Worm (Caenorhabditis elegans) whole organism, late embryonic: ENCODE results near the gene Y7A5A.10.

Source experiments
- C08G9.2 ChIP-seq: sonication (generic microtip); optimal IDR thresholded peaks from 2 replicates; lab custom pipeline; 2016; ENCODE audit warnings: mild to moderate bottlenecking, missing genetic modification characterization, moderate library complexity, missing compliant biosample characterization
- C38D4.7 ChIP-seq: fragments of 200-800 bp; sonication (Bioruptor generic); optimal IDR thresholded peaks from 2 replicates; lab custom pipeline; 2018; ENCODE audit warnings: mild to moderate bottlenecking, missing genetic modification characterization, moderate library complexity, missing compliant biosample characterization
- F13H6.1 ChIP-seq: sonication (generic microtip); optimal IDR thresholded peaks from 2 replicates; lab custom pipeline; 2016; ENCODE audit warnings: missing genetic modification characterization, missing compliant biosample characterization
- T23F11.4 ChIP-seq: fragments of 200-800 bp; sonication (Bioruptor generic); optimal IDR thresholded peaks from 2 replicates; lab custom pipeline; 2018; ENCODE audit warnings: mild to moderate bottlenecking, missing genetic modification characterization, missing compliant biosample characterization
- Y22D7AL.16 ChIP-seq: sonication (generic microtip); optimal IDR thresholded peaks from 2 replicates; lab custom pipeline; 2016; ENCODE audit warnings: missing genetic modification characterization, missing compliant biosample characterization
- ceh-14 ChIP-seq: sonication (generic microtip); optimal IDR thresholded peaks from 2 replicates; lab custom pipeline; 2016; ENCODE audit warnings: missing genotype, missing genetic modification characterization, missing compliant biosample characterization
- ceh-18 ChIP-seq: sonication (generic microtip); optimal IDR thresholded peaks from 2 replicates; lab custom pipeline; 2016; ENCODE audit warnings: missing genetic modification characterization, missing compliant biosample characterization
- ceh-19 ChIP-seq: fragments of 200-800 bp; sonication (Bioruptor generic); optimal IDR thresholded peaks from 2 replicates; lab custom pipeline; 2018; ENCODE audit warnings: mild to moderate bottlenecking, missing genetic modification characterization, missing compliant biosample characterization
- ceh-2 ChIP-seq: sonication (generic microtip); optimal IDR thresholded peaks from 2 replicates; lab custom pipeline; 2016; ENCODE audit warnings: missing genotype, missing genetic modification characterization, missing compliant biosample characterization
- ceh-31 ChIP-seq: sonication (generic microtip); optimal IDR thresholded peaks from 2 replicates; lab custom pipeline; 2016; ENCODE audit warnings: missing genetic modification characterization, missing compliant biosample characterization
- ceh-34 ChIP-seq: sonication (generic microtip); optimal IDR thresholded peaks from 2 replicates; lab custom pipeline; 2016; ENCODE audit warnings: mild to moderate bottlenecking, missing genetic modification characterization, missing compliant biosample characterization
- ceh-45 ChIP-seq: fragments of 200-800 bp; sonication (Bioruptor generic); IDR thresholded peaks from 2 replicates; pipeline ENCODE4 v1.3.6; 2022; ENCODE audit warnings: missing genetic modification reagents, missing genetic modification characterization, missing compliant biosample characterization
- ceh-48 ChIP-seq: sonication (generic microtip); optimal IDR thresholded peaks from 2 replicates; lab custom pipeline; 2016; ENCODE audit warnings: missing genetic modification characterization, inconsistent platforms, missing compliant biosample characterization
- ceh-9 ChIP-seq: sonication (generic microtip); optimal IDR thresholded peaks from 2 replicates; lab custom pipeline; 2016; ENCODE audit warnings: mild to moderate bottlenecking, missing genetic modification characterization, inconsistent platforms, missing compliant biosample characterization
- dve-1 ChIP-seq: sonication (generic microtip); optimal IDR thresholded peaks from 2 replicates; lab custom pipeline; 2017; ENCODE audit warnings: antibody characterized with exemption, mild to moderate bottlenecking, missing genetic modification characterization, missing compliant biosample characterization
- elt-4 ChIP-seq: sonication (generic microtip); optimal IDR thresholded peaks from 2 replicates; lab custom pipeline; 2016; ENCODE audit warnings: missing genetic modification characterization, missing compliant biosample characterization
- ets-4 ChIP-seq: sonication (generic microtip); optimal IDR thresholded peaks from 2 replicates; lab custom pipeline; 2016; ENCODE audit warnings: missing genetic modification characterization, missing compliant biosample characterization
- fkh-10 ChIP-seq: fragments of 150-350 bp; optimal IDR thresholded peaks from 2 replicates; lab custom pipeline; 2014; ENCODE audit warnings: missing biosample characterization, missing genetic modification reagents, missing genetic modification characterization
- hlh-13 ChIP-seq: fragments of 200-800 bp; sonication (Bioruptor generic); optimal IDR thresholded peaks from 2 replicates; lab custom pipeline; 2018; ENCODE audit warnings: mild to moderate bottlenecking, missing genetic modification characterization, missing compliant biosample characterization
- hlh-30 ChIP-seq: sonication (generic microtip); optimal IDR thresholded peaks from 2 replicates; lab custom pipeline; 2017; ENCODE audit warnings: antibody characterized with exemption, missing genetic modification characterization, missing compliant biosample characterization; ENCODE audit not compliant: insufficient read depth
- lim-6 ChIP-seq: sonication (generic microtip); optimal IDR thresholded peaks from 2 replicates; lab custom pipeline; 2016; ENCODE audit warnings: missing genetic modification characterization, missing compliant biosample characterization
- lin-11 ChIP-seq: fragments of 200-800 bp; sonication (Bioruptor generic); optimal IDR thresholded peaks from 2 replicates; lab custom pipeline; 2018; ENCODE audit warnings: mild to moderate bottlenecking, missing genetic modification characterization, missing compliant biosample characterization
- nfya-1 ChIP-seq: sonication (generic microtip); optimal IDR thresholded peaks from 2 replicates; lab custom pipeline; 2017; ENCODE audit warnings: missing genetic modification characterization, mild to moderate bottlenecking, missing compliant biosample characterization, antibody characterized with exemption, moderate library complexity
- npax-4 ChIP-seq: sonication (generic microtip); optimal IDR thresholded peaks from 2 replicates; lab custom pipeline; 2016; ENCODE audit warnings: missing genetic modification characterization, missing compliant biosample characterization
- pag-3 ChIP-seq: sonication (generic microtip); optimal IDR thresholded peaks from 2 replicates; lab custom pipeline; 2016; ENCODE audit warnings: missing compliant biosample characterization, missing genetic modification characterization, borderline replicate concordance
- pat-9 ChIP-seq: fragments of 200-800 bp; sonication (Bioruptor generic); optimal IDR thresholded peaks from 2 replicates; lab custom pipeline; 2018; ENCODE audit warnings: mild to moderate bottlenecking, missing genetic modification characterization, moderate library complexity, missing compliant biosample characterization
- pha-4 ChIP-seq: fragments of 150-350 bp; optimal IDR thresholded peaks from 2 replicates; lab custom pipeline; 2018; ENCODE audit warnings: missing biosample characterization, missing genetic modification reagents, missing genetic modification characterization
- pqm-1 ChIP-seq: sonication (generic microtip); optimal IDR thresholded peaks from 2 replicates; lab custom pipeline; 2016; ENCODE audit warnings: missing genetic modification characterization, missing compliant biosample characterization
- rnt-1 ChIP-seq: sonication (generic microtip); optimal IDR thresholded peaks from 2 replicates; lab custom pipeline; 2016; ENCODE audit warnings: missing genetic modification characterization, missing compliant biosample characterization
- sdc-2 ChIP-seq: sonication (generic microtip); optimal IDR thresholded peaks from 2 replicates; lab custom pipeline; 2016; ENCODE audit warnings: missing genotype, missing genetic modification characterization, missing compliant biosample characterization
- sox-2 ChIP-seq: fragments of 200-800 bp; sonication (Bioruptor generic); IDR thresholded peaks from 2 replicates; pipeline ENCODE4 v1.3.6; 2022; ENCODE audit warnings: missing genetic modification reagents, missing genetic modification characterization, missing compliant biosample characterization
- sox-4 ChIP-seq: sonication (generic microtip); optimal IDR thresholded peaks from 2 replicates; lab custom pipeline; 2017; ENCODE audit warnings: mild to moderate bottlenecking, missing genetic modification characterization, inconsistent platforms, missing compliant biosample characterization
- tbx-2 ChIP-seq: sonication (generic microtip); optimal IDR thresholded peaks from 2 replicates; lab custom pipeline; 2016; ENCODE audit warnings: missing genetic modification characterization, missing compliant biosample characterization
- ttx-3 ChIP-seq: sonication (generic microtip); optimal IDR thresholded peaks from 2 replicates; lab custom pipeline; 2016; ENCODE audit warnings: missing genetic modification reagents, missing genetic modification characterization, missing compliant biosample characterization
- unc-3 ChIP-seq, 2 experiments: fragments of 200-800 bp in 1 of 2; sonication (Bioruptor generic) in 1 of 2; sonication (generic microtip) in 1 of 2; conservative IDR thresholded peaks in 1 of 2; optimal IDR thresholded peaks in 1 of 2; 2 replicates each; pipeline versions ENCODE4 v1.3.6 to Lab custom; 2016 to 2022; ENCODE audit warnings: missing compliant biosample characterization in 2 of 2, missing genetic modification characterization in 2 of 2, missing genetic modification reagents in 1 of 2
- unc-55 ChIP-seq: sonication (generic microtip); optimal IDR thresholded peaks from 2 replicates; lab custom pipeline; 2017; ENCODE audit warnings: missing biosample characterization, missing genetic modification reagents, missing genetic modification characterization
- unc-86 ChIP-seq: sonication (generic microtip); optimal IDR thresholded peaks from 2 replicates; lab custom pipeline; 2016; ENCODE audit warnings: missing genetic modification characterization, missing compliant biosample characterization

Gene Y7A5A.10

DNA sequence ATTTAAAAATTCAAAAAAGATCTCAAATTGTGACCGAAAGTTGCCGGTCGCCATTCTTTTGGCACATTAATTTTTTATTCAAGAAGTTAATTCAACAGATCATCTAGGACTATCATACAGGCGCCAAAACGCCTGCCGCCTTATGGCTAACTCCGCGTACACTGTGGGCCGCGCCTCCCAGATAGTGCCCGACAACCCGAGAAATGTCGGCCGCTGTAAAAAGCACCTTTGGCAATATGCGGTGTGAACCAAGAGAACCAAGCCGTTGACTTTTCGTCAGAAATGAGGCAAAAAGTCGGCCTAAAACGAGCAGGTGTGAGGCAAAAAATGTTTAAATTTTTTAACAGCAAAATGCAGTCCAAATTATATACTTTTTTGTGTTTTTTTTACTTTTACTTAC lies 35.7 kb downstream of the Y7A5A.10 start:
- TF ChIP-seq pat-9 (no peak), ceh-34 (tag; lab: Kevin White, UChicago) (no peak), sox-4 (no peak), sdc-2 (tag; lab: Kevin White, UChicago) (no peak), ceh-2 (tag; lab: Kevin White, UChicago) (no peak), lin-11 (no peak), tbx-2 (tag; lab: Kevin White, UChicago) (no peak), ceh-19 (GFP tag; lab: Kevin White, UChicago) (no peak), dve-1 (tag; lab: Kevin White, UChicago) (no peak), unc-86 (no peak), fkh-10 (no peak), ceh-45 (GFP tag; lab: Robert Waterston, UW) (no peak), hlh-30 (no peak), lim-6 (tag; lab: Kevin White, UChicago) (no peak), ceh-48 (no peak), C38D4.7 (GFP tag; lab: Kevin White, UChicago) (no peak)

DNA sequence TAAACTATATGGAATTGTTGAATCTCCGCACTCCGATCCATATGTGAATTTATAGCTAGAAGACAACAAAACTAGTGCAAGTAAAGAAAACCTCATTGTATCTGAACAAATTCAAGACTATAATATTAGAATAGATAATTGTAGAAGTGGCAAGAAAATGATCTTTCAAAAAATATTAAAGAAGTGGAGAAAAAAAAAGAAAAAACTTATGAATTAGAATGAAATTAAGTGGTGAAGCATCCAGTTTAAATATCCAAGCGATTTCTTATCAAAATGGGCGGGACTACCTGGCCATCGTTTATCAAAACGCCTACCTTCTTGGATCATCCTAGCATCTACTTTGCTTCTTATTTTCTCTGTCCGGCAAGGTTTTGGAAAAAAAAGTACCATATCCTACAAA lies 37.7 kb downstream of the Y7A5A.10 start, which contains the start of gene wrt-4:
Gene wrt-4 (minus strand): TSS at position 101 of the 400 bp plus-strand sequence.
- TF ChIP-seq Y22D7AL.16 (tag; lab: Kevin White, UChicago) (no peak), lin-11 (no peak), pha-4 (no peak), dve-1 (tag; lab: Kevin White, UChicago) (no peak), ceh-19 (GFP tag; lab: Kevin White, UChicago) (no peak), rnt-1 (tag; lab: Kevin White, UChicago) (no peak), sox-2 (no peak), lim-6 (tag; lab: Kevin White, UChicago) (no peak), ceh-2 (tag; lab: Kevin White, UChicago) (no peak)

DNA sequence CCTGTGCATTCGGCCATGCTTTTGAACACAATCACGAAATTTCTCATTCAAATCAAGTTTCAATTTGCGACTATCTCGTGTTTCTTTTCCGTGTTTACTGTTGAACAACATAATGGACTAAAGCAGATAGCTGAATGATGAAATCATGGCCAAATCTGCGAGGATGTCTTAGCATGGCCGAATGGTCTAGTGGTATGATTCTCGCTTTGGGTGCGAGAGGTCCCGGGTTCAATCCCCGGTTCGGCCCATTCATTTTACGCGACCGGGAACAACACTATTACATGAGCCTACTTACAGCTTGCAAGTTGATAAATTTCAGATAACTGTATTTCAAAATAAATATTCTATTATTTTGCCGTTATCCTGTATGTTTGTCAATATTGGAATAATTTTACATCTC lies 43.6 kb downstream of the Y7A5A.10 start:
- TF ChIP-seq T23F11.4 (no peak), ttx-3 (tag; lab: Kevin White, UChicago) (no peak), sox-4 (no peak), ceh-14 (tag; lab: Kevin White, UChicago) (no peak), pha-4 (no peak), hlh-13 (no peak), F13H6.1 (tag; lab: Kevin White, UChicago) (no peak), unc-55 (GFP tag; lab: Kevin White, UChicago) (no peak), ceh-31 (tag; lab: Kevin White, UChicago) (no peak), pqm-1 (tag; lab: Kevin White, UChicago) (no peak), pag-3 (no peak), C08G9.2 (tag; lab: Kevin White, UChicago) (no peak)
- TF ChIP-seq, all 69 proteins: peak for 0

DNA sequence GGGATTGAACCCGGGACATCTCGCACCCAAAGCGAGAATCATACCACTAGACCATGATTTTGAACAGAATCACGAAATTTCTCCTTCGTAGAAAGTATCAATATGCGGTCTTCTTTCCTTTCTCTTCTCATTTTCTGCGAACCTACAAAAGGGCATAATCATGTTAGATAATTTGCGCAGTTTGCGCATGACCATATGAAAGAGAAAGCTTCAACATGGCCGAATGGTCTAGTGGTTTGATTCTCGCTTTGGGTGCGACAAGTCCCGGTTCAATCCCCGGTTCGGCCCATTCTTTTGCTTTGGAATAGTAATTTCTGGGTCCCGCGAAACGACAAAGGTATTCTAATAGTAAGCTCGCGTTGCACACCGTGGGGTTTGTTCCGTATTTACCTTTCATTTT lies 47.1 kb downstream of the Y7A5A.10 start:
- TF ChIP-seq ets-4 (tag; lab: Kevin White, UChicago) = no peak
- TF ChIP-seq sox-4 = no peak
- TF ChIP-seq ceh-19 (GFP tag; lab: Kevin White, UChicago) = no peak
- no peak for TF ChIP-seq F13H6.1 (tag; lab: Kevin White, UChicago)
- no peak for TF ChIP-seq nfya-1
- no peak for TF ChIP-seq ceh-9 (tag; lab: Kevin White, UChicago)
- TF ChIP-seq npax-4 (tag; lab: Kevin White, UChicago) = no peak
- TF ChIP-seq, all 69 proteins: peak for 0

ce11 chrX:15746705-15747104 lies 48.2 kb downstream of the Y7A5A.10 start, which contains the start of gene srxa-9:
TSS of gene srxa-9 (plus strand) at chrX:15747005.
- TF ChIP-seq ets-4 (tag; lab: Kevin White, UChicago) (no peak), ttx-3 (tag; lab: Kevin White, UChicago) (no peak), elt-4 (tag; lab: Kevin White, UChicago) (no peak), ceh-18 (tag; lab: Kevin White, UChicago) (no peak), unc-3 (GFP tag; conservative IDR thresholded peaks at IDR 0.05; lab: Robert Waterston, UW) (no peak), unc-3 (tag; optimal IDR thresholded peaks at IDR 0.05; lab: Kevin White, UChicago) (no peak)
